Fruit fly (Drosophila melanogaster): ENCODE results near the gene CG42337.
A peak's percentile ranks its signal among the peaks of the same experiment; 100 is the strongest.

Gene CG42337

dm6 chr3L:21176935-21177581 is 16.1 kb downstream of the CG42337 start (continued):
- no peak for TF ChIP-seq Atf-2 (GFP tag; optimal IDR thresholded peaks at IDR 0.05)
- no peak for TF ChIP-seq Sox102F (GFP tag; optimal IDR thresholded peaks at IDR 0.05)
- TF ChIP-seq al (GFP tag; IDR thresholded peaks at IDR 0.05) = peak; percentile 89
- TF ChIP-seq fu2 (GFP tag; optimal IDR thresholded peaks at IDR 0.05) = peak; percentile 51
- peak; percentile 80 for TF ChIP-seq sob (GFP tag; IDR thresholded peaks at IDR 0.05)
- no peak for TF ChIP-seq CG43689 (GFP tag; IDR thresholded peaks at IDR 0.05)
- TF ChIP-seq CG11093 (GFP tag; IDR thresholded peaks at IDR 0.05) = no peak
- TF ChIP-seq tx (GFP tag; optimal IDR thresholded peaks at IDR 0.05) = no peak
- no peak for TF ChIP-seq chm (GFP tag; IDR thresholded peaks at IDR 0.05)
- peak; percentile 93 for TF ChIP-seq CG2120 (GFP tag; optimal IDR thresholded peaks at IDR 0.05)
- TF ChIP-seq Bteb2 (GFP tag; optimal IDR thresholded peaks at IDR 0.05) = peak; percentile 68
- TF ChIP-seq CG15514 (GFP tag; optimal IDR thresholded peaks at IDR 0.05) = peak; percentile 65
- no peak for TF ChIP-seq pan (optimal IDR thresholded peaks at IDR 0.05)
- peak in 1 of 2 experiments; percentile 69 for TF ChIP-seq pan (GFP tag; optimal IDR thresholded peaks at IDR 0.05 in 1 of 2, IDR thresholded peaks at IDR 0.05 in 1 of 2)
- TF ChIP-seq CG13775 (GFP tag; optimal IDR thresholded peaks at IDR 0.05) = peak; percentile 61
- peak; percentile 48 for TF ChIP-seq Mad (GFP tag; optimal IDR thresholded peaks at IDR 0.05)
- peak; percentile 52 for TF ChIP-seq Oli (tag; optimal IDR thresholded peaks at IDR 0.05)
- peak; percentile 10 for TF ChIP-seq zen (tag; optimal IDR thresholded peaks at IDR 0.05)
- TF ChIP-seq Ptx1 (GFP tag; IDR thresholded peaks at IDR 0.05) = peak; percentile 80
- TF ChIP-seq HmgZ (tag; optimal IDR thresholded peaks at IDR 0.05) = peak; percentile 64
- no peak for TF ChIP-seq CG17802 (tag; optimal IDR thresholded peaks at IDR 0.05)
- no peak for TF ChIP-seq jing (GFP tag; optimal IDR thresholded peaks at IDR 0.05)
- 0 out of 3 replicates have a peak, but pooled peaks have one; percentile 14 for TF ChIP-seq H15 (GFP tag; IDR thresholded peaks at IDR 0.05)
- TF ChIP-seq unpg (GFP tag; optimal IDR thresholded peaks at IDR 0.05) = no peak
- TF ChIP-seq kah (GFP tag; optimal IDR thresholded peaks at IDR 0.05) = no peak
- TF ChIP-seq Lpt (GFP tag; optimal IDR thresholded peaks at IDR 0.05) = no peak
- TF ChIP-seq hb (GFP tag; IDR thresholded peaks at IDR 0.05; ENCODE audit: partially characterized antibody) = no peak
- no peak for TF ChIP-seq CG7271 (tag; optimal IDR thresholded peaks at IDR 0.05)
- no peak for TF ChIP-seq Neu2 (GFP tag; optimal IDR thresholded peaks at IDR 0.05; ENCODE audit: borderline replicate concordance)
- no peak for TF ChIP-seq CG31441 (GFP tag; IDR thresholded peaks at IDR 0.05)
- no peak for TF ChIP-seq CG2199 (GFP tag; IDR thresholded peaks at IDR 0.05)
- peak; percentile 25 for TF ChIP-seq Myb (GFP tag; optimal IDR thresholded peaks at IDR 0.05)
- TF ChIP-seq wdn (GFP tag; IDR thresholded peaks at IDR 0.05) = peak; percentile 72; the same call in 1 of the 2 replicates
- TF ChIP-seq CG16813 (GFP tag; IDR thresholded peaks at IDR 0.05; ENCODE audit: partially characterized antibody) = no peak
- no peak for TF ChIP-seq cad (GFP tag; optimal IDR thresholded peaks at IDR 0.05)
- no peak for TF ChIP-seq gfzf (GFP tag; optimal IDR thresholded peaks at IDR 0.05)
- 0 out of 3 replicates have a peak, but pooled peaks have one; percentile 11 for TF ChIP-seq HLH4C (GFP tag; IDR thresholded peaks at IDR 0.05; ENCODE audit: partially characterized antibody)
- no peak for TF ChIP-seq CG17385 (GFP tag; optimal IDR thresholded peaks at IDR 0.05)
- peak; percentile 49 for TF ChIP-seq Chrac-16 (GFP tag; optimal IDR thresholded peaks at IDR 0.05)
- TF ChIP-seq Meics (GFP tag; optimal IDR thresholded peaks at IDR 0.05) = peak; percentile 84
- TF ChIP-seq CG8944 (GFP tag; optimal IDR thresholded peaks at IDR 0.05) = peak; percentile 7
- no peak for TF ChIP-seq grn (GFP tag; optimal IDR thresholded peaks at IDR 0.05)
- peak; percentile 40; the same call in 1 of the 2 replicates for TF ChIP-seq CG11696 (GFP tag; IDR thresholded peaks at IDR 0.05)
- peak; percentile 51 for TF ChIP-seq HLH54F (GFP tag; optimal IDR thresholded peaks at IDR 0.05)
- no peak for TF ChIP-seq gt (GFP tag; IDR thresholded peaks at IDR 0.05)
- TF ChIP-seq BEAF-32 (GFP tag; optimal IDR thresholded peaks at IDR 0.05) = no peak
- no peak for TF ChIP-seq sim (GFP tag; IDR thresholded peaks at IDR 0.05)
- TF ChIP-seq caup (GFP tag; optimal IDR thresholded peaks at IDR 0.05; ENCODE audit: severe bottlenecking) = peak; percentile 76
- peak; percentile 11 for TF ChIP-seq CG12071 (GFP tag; optimal IDR thresholded peaks at IDR 0.05)
- TF ChIP-seq CG18599 (GFP tag; optimal IDR thresholded peaks at IDR 0.05) = peak; percentile 80

All from whole organism, embryonic.